Worm (Caenorhabditis elegans) whole organism, L4 larva: Measurements from ENCODE around the gene F56C3.1.

Experiments
- F26F4.8 ChIP-seq: fragments of 200-800 bp; sonication (Bioruptor generic); conservative IDR thresholded peaks from 2 replicates; pipeline ENCODE4 v1.3.6; 2022; ENCODE audit warnings: missing genetic modification characterization, missing compliant biosample characterization
- F37D6.2 ChIP-seq: sonication (generic microtip); optimal IDR thresholded peaks from 2 replicates; lab custom pipeline; 2016; ENCODE audit warnings: mild to moderate bottlenecking, missing genetic modification characterization, missing compliant biosample characterization
- F44E2.7 ChIP-seq: fragments of 200-800 bp; sonication (Bioruptor generic); IDR thresholded peaks from 2 replicates; pipeline ENCODE4 v2.1.2; 2022; ENCODE audit warnings: missing genetic modification characterization, missing compliant biosample characterization
- T20F7.1 ChIP-seq: fragments of 200-800 bp; sonication (Bioruptor generic); optimal IDR thresholded peaks from 2 replicates; lab custom pipeline; 2018; ENCODE audit warnings: mild to moderate bottlenecking, missing genetic modification characterization, missing compliant biosample characterization
- T26A8.4 ChIP-seq: fragments of 200-800 bp; sonication (Bioruptor generic); IDR thresholded peaks from 2 replicates; pipeline ENCODE4 v1.3.6; 2022; ENCODE audit warnings: missing genetic modification characterization, missing compliant biosample characterization
- Y75B8A.6 ChIP-seq: fragments of 200-800 bp; sonication (Bioruptor generic); IDR thresholded peaks from 2 replicates; pipeline ENCODE4 v1.3.6; 2022; ENCODE audit warnings: missing genetic modification reagents, missing genetic modification characterization, missing compliant biosample characterization
- ZK546.5 ChIP-seq, 2 experiments: sonication (generic microtip); optimal IDR thresholded peaks; 2 replicates each; lab custom pipeline; 2017; ENCODE audit warnings: missing biosample characterization in 2 of 2, missing genetic modification characterization in 2 of 2
- arid-1 ChIP-seq: fragments of 200-800 bp; sonication (Bioruptor generic); conservative IDR thresholded peaks from 2 replicates; pipeline ENCODE4 v1.3.6; 2022; ENCODE audit warnings: missing genetic modification reagents, missing genetic modification characterization, missing compliant biosample characterization
- ces-1 ChIP-seq: fragments of 150-350 bp; sonication (generic microtip); optimal IDR thresholded peaks from 4 replicates; lab custom pipeline; 2014; ENCODE audit warnings: missing biosample characterization, missing genetic modification reagents, missing genetic modification characterization
- cey-2 ChIP-seq: sonication (generic microtip); optimal IDR thresholded peaks from 3 replicates; lab custom pipeline; 2017; ENCODE audit warnings: missing genetic modification characterization, mild to moderate bottlenecking, missing compliant biosample characterization, antibody characterized with exemption, borderline replicate concordance; ENCODE audit not compliant: insufficient read depth
- daf-12 ChIP-seq: fragments of 150-350 bp; optimal IDR thresholded peaks from 2 replicates; lab custom pipeline; 2014; ENCODE audit warnings: missing biosample characterization, missing genetic modification reagents, missing genetic modification characterization
- daf-19 ChIP-seq: fragments of 200-800 bp; sonication (Bioruptor generic); conservative IDR thresholded peaks from 2 replicates; pipeline ENCODE4 v1.3.6; 2022; ENCODE audit warnings: missing genetic modification characterization, missing compliant biosample characterization
- dmd-8 ChIP-seq: fragments of 200-800 bp; sonication (Bioruptor generic); IDR thresholded peaks from 2 replicates; pipeline ENCODE4 v1.3.6; 2022; ENCODE audit warnings: missing genetic modification characterization, missing compliant biosample characterization
- dmd-9 ChIP-seq: fragments of 200-800 bp; sonication (Bioruptor generic); IDR thresholded peaks from 2 replicates; pipeline ENCODE4 v1.3.6; 2022; ENCODE audit warnings: missing genetic modification reagents, missing genetic modification characterization, missing compliant biosample characterization
- duxl-1 ChIP-seq: sonication (generic microtip); optimal IDR thresholded peaks from 2 replicates; lab custom pipeline; 2016; ENCODE audit warnings: mild to moderate bottlenecking, missing genetic modification characterization, moderate library complexity, missing compliant biosample characterization; ENCODE audit not compliant: poor library complexity
- dve-1 ChIP-seq: sonication (generic microtip); optimal IDR thresholded peaks from 2 replicates; lab custom pipeline; 2017; ENCODE audit warnings: antibody characterized with exemption, mild to moderate bottlenecking, missing genetic modification characterization, missing compliant biosample characterization; ENCODE audit not compliant: insufficient read depth
- egl-27 ChIP-seq: sonication (generic microtip); optimal IDR thresholded peaks from 3 replicates; lab custom pipeline; 2017; ENCODE audit warnings: missing biosample characterization, missing genetic modification reagents, missing genetic modification characterization
- egl-43 ChIP-seq: fragments of 200-800 bp; sonication (Bioruptor generic); IDR thresholded peaks from 2 replicates; pipeline ENCODE4 v1.3.6; 2022; ENCODE audit warnings: missing genetic modification reagents, missing genetic modification characterization, missing compliant biosample characterization
- fkh-10 ChIP-seq: fragments of 150-350 bp; optimal IDR thresholded peaks from 2 replicates; lab custom pipeline; 2014; ENCODE audit warnings: missing biosample characterization, missing genetic modification reagents, missing genetic modification characterization
- gei-8 ChIP-seq: fragments of 200-800 bp; sonication (Bioruptor generic); optimal IDR thresholded peaks from 2 replicates; lab custom pipeline; 2018; ENCODE audit warnings: mild to moderate bottlenecking, missing genetic modification characterization, missing compliant biosample characterization
- hlh-11 ChIP-seq: fragments of 200-800 bp; sonication (Bioruptor generic); optimal IDR thresholded peaks from 2 replicates; lab custom pipeline; 2018; ENCODE audit warnings: mild to moderate bottlenecking, missing genetic modification characterization, missing compliant biosample characterization
- hmg-1.1 ChIP-seq: fragments of 200-800 bp; sonication (Bioruptor generic); IDR thresholded peaks from 2 replicates; pipeline ENCODE4 v1.3.6; 2022; ENCODE audit warnings: missing genetic modification reagents, missing genetic modification characterization, missing compliant biosample characterization
- lin-29 ChIP-seq: fragments of 200-800 bp; sonication (Bioruptor generic); IDR thresholded peaks from 2 replicates; pipeline ENCODE4 v1.3.6; 2022; ENCODE audit warnings: missing genetic modification reagents, missing genetic modification characterization, missing compliant biosample characterization
- lin-39 ChIP-seq: fragments of 150-350 bp; optimal IDR thresholded peaks from 2 replicates; lab custom pipeline; 2014; ENCODE audit warnings: missing biosample characterization, missing genetic modification reagents, missing genetic modification characterization
- lir-3 ChIP-seq: sonication (generic microtip); optimal IDR thresholded peaks from 2 replicates; lab custom pipeline; 2016; ENCODE audit warnings: mild to moderate bottlenecking, missing genetic modification characterization, missing compliant biosample characterization
- mxl-3 ChIP-seq: fragments of 200-800 bp; sonication (Bioruptor generic); optimal IDR thresholded peaks from 2 replicates; lab custom pipeline; 2018; ENCODE audit warnings: mild to moderate bottlenecking, missing genetic modification characterization, missing compliant biosample characterization
- nhr-11 ChIP-seq: fragments of 150-350 bp; optimal IDR thresholded peaks from 2 replicates; lab custom pipeline; 2014; ENCODE audit warnings: missing biosample characterization, missing genetic modification characterization
- nhr-237 ChIP-seq: sonication (generic microtip); optimal IDR thresholded peaks from 2 replicates; lab custom pipeline; 2017; ENCODE audit warnings: missing biosample characterization, missing genetic modification characterization
- nhr-28 ChIP-seq: fragments of 150-350 bp; optimal IDR thresholded peaks from 2 replicates; lab custom pipeline; 2014; ENCODE audit warnings: missing biosample characterization, missing genetic modification characterization
- nhr-6 ChIP-seq: fragments of 150-350 bp; optimal IDR thresholded peaks from 2 replicates; lab custom pipeline; 2014; ENCODE audit warnings: missing biosample characterization, missing genetic modification characterization
- nhr-76 ChIP-seq: fragments of 150-350 bp; optimal IDR thresholded peaks from 2 replicates; lab custom pipeline; 2014; ENCODE audit warnings: missing biosample characterization, missing genetic modification characterization
- snpc-1.2 ChIP-seq: fragments of 200-800 bp; sonication (Bioruptor generic); IDR thresholded peaks from 2 replicates; pipeline ENCODE4 v1.3.6; 2022; ENCODE audit warnings: missing genetic modification reagents, missing genetic modification characterization, missing compliant biosample characterization
- snpc-4 ChIP-seq: fragments of 150-350 bp; optimal IDR thresholded peaks from 2 replicates; lab custom pipeline; 2014; ENCODE audit warnings: missing biosample characterization, missing genetic modification characterization
- spr-3 ChIP-seq: fragments of 200-800 bp; sonication (Bioruptor generic); optimal IDR thresholded peaks from 2 replicates; lab custom pipeline; 2018; ENCODE audit warnings: mild to moderate bottlenecking, missing genetic modification characterization, missing compliant biosample characterization
- unc-130 ChIP-seq: sonication (generic microtip); optimal IDR thresholded peaks from 2 replicates; lab custom pipeline; 2016; ENCODE audit warnings: missing genetic modification reagents, missing genetic modification characterization, missing compliant biosample characterization
- unc-39 ChIP-seq: sonication (generic microtip); optimal IDR thresholded peaks from 2 replicates; lab custom pipeline; 2017; ENCODE audit warnings: missing biosample characterization, missing genetic modification characterization
- unc-62 ChIP-seq, 3 experiments: fragments of 150-350 bp in 1 of 3; sonication (generic microtip); optimal IDR thresholded peaks in 2 of 3; peaks in 1 of 3; 1 replicate in 1 of 3; 2 replicates in 2 of 3; lab custom pipeline; 2014 to 2017; ENCODE audit warnings: missing biosample characterization in 3 of 3, missing genetic modification characterization in 3 of 3, missing genetic modification reagents in 3 of 3, missing genotype in 1 of 3
- vab-7 ChIP-seq: fragments of 200-800 bp; sonication (Bioruptor generic); IDR thresholded peaks from 2 replicates; pipeline ENCODE4 v1.3.6; 2022; ENCODE audit warnings: missing genetic modification reagents, missing genetic modification characterization, missing compliant biosample characterization
- zfp-3 ChIP-seq: fragments of 200-800 bp; sonication (Bioruptor generic); conservative IDR thresholded peaks from 2 replicates; pipeline ENCODE4 v1.3.6; 2022; ENCODE audit warnings: missing genetic modification reagents, missing genetic modification characterization, missing compliant biosample characterization

Gene F56C3.1

DNA sequence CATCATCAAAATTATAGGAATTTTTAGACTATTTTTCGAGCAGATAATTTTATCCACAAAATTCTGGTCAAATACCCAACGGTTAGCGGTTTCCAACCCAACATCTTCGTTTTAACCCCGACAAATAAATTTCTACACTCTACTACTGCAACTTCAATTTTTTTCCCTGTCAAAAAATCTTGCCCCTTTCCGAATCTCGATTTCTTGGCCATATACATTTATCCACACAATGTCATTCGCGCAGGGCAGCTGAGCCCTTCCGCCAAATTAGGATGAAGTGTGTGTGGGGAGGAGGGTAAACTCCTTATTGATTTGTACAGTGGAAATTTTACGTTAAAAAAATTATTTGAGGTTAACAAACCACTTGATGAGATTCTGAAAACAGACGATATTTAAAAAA lies 42.3 kb upstream of the F56C3.1 start (continued):
- TF ChIP-seq dve-1 (tag; lab: Kevin White, UChicago) = peak; percentile 99
- TF ChIP-seq fkh-10 (GFP tag; lab: Kevin White, UChicago) = peak; percentile 98
- peak; percentile 58 for TF ChIP-seq unc-39
- TF ChIP-seq nhr-76 (tag; lab: Kevin White, UChicago) = peak; percentile 77
- peak; percentile 90 for TF ChIP-seq spr-3 (GFP tag; lab: Kevin White, UChicago)
- TF ChIP-seq T26A8.4 (GFP tag; lab: Robert Waterston, UW) = peak; percentile 99
- TF ChIP-seq dmd-9 (GFP tag; lab: Robert Waterston, UW) = peak; percentile 68; the same call in 1 of the 2 replicates
- peak; percentile 99 for TF ChIP-seq duxl-1 (tag; lab: Kevin White, UChicago)
- 0 out of 2 replicates have a peak, but pooled peaks have one; percentile 61 for TF ChIP-seq Y75B8A.6
- TF ChIP-seq hmg-1.1 (GFP tag; lab: Robert Waterston, UW) = peak; percentile 100
- TF ChIP-seq dmd-8 (GFP tag; lab: Robert Waterston, UW) = 0 out of 2 replicates have a peak, but pooled peaks have one; percentile 62
- no peak for TF ChIP-seq F44E2.7 (GFP tag; lab: Robert Waterston, UW)
- peak; percentile 42 to 76 for TF ChIP-seq unc-62 (GFP tag; optimal IDR thresholded peaks at IDR 0.05 in 1 of 2; lab: Kevin White, UChicago)
- no peak for TF ChIP-seq unc-62 (tag; optimal IDR thresholded peaks at IDR 0.05; lab: Kevin White, UChicago)
- peak; percentile 90 for TF ChIP-seq nhr-6
- TF ChIP-seq nhr-28 (tag; lab: Kevin White, UChicago) = peak; percentile 90
- no peak for TF ChIP-seq gei-8
- peak; percentile 96 for TF ChIP-seq hlh-11 (tag; lab: Kevin White, UChicago)
- peak; percentile 88 for TF ChIP-seq lin-39
- TF ChIP-seq ZK546.5 (tag; optimal IDR thresholded peaks at IDR 0.05; lab: Kevin White, UChicago) = peak in 1 of 2 experiments; percentile 73
- TF ChIP-seq nhr-11 (tag; lab: Kevin White, UChicago) = peak; percentile 95
- no peak for TF ChIP-seq F26F4.8 (GFP tag; lab: Robert Waterston, UW)
- peak; percentile 63 for TF ChIP-seq snpc-4
- peak; percentile 96 for TF ChIP-seq lin-29 (GFP tag; lab: Robert Waterston, UW)
- peak; percentile 78 for TF ChIP-seq lir-3 (tag; lab: Kevin White, UChicago)
- no peak for TF ChIP-seq snpc-1.2
- peak; percentile 91 for TF ChIP-seq zfp-3 (GFP tag; lab: Robert Waterston, UW)
- peak; percentile 87 for TF ChIP-seq daf-19
- peak; percentile 95 for TF ChIP-seq ces-1 (GFP tag; lab: Kevin White, UChicago)
- peak; percentile 98 for TF ChIP-seq F37D6.2 (tag; lab: Kevin White, UChicago)
- TF ChIP-seq egl-43 (GFP tag; lab: Robert Waterston, UW) = peak; percentile 97
- TF ChIP-seq T20F7.1 (GFP tag; lab: Kevin White, UChicago) = peak; percentile 90
- no peak; the same call in none of the 2 replicates for TF ChIP-seq arid-1 (GFP tag; lab: Robert Waterston, UW)
- no peak for TF ChIP-seq unc-130 (GFP tag; lab: Kevin White, UChicago)
- TF ChIP-seq nhr-237 (tag; lab: Kevin White, UChicago) = peak; percentile 88
- TF ChIP-seq egl-27 = no peak
- no peak for TF ChIP-seq daf-12 (tag; lab: Kevin White, UChicago)
- peak; percentile 89 for TF ChIP-seq mxl-3 (GFP tag; lab: Kevin White, UChicago)

DNA sequence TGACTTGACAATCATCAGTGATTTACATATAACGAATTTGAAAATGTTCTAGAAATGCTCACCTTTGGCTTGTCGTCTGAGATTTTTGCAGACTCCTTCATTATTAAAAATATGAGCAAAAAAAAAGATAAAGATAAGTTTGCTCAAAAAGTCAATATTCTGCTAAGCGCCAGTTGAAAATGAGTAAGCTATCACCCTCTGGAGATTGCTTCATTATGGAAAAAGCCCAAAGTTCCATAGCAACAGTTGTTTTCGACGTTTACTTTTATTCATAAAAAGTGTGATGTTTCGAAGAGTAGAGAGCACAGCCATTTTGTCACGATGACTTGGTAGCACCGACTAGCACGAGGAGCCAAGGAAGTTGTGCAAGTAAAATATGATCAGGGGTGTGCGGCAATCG lies 28.8 kb upstream of the F56C3.1 start, which contains the start of gene F56C3.3:
Gene F56C3.3, minus strand, starts transcription at position 101 of the 400 bp plus-strand sequence.
- no peak for TF ChIP-seq cey-2 (tag; lab: Kevin White, UChicago)
- no peak for TF ChIP-seq spr-3 (GFP tag; lab: Kevin White, UChicago)
- no peak for TF ChIP-seq dmd-9 (GFP tag; lab: Robert Waterston, UW)
- no peak for TF ChIP-seq nhr-6
- TF ChIP-seq hlh-11 (tag; lab: Kevin White, UChicago) = no peak
- no peak for TF ChIP-seq vab-7 (GFP tag; lab: Robert Waterston, UW)
